Worm (Caenorhabditis elegans): Measurements from ENCODE around the gene srx-4.

DNA sequence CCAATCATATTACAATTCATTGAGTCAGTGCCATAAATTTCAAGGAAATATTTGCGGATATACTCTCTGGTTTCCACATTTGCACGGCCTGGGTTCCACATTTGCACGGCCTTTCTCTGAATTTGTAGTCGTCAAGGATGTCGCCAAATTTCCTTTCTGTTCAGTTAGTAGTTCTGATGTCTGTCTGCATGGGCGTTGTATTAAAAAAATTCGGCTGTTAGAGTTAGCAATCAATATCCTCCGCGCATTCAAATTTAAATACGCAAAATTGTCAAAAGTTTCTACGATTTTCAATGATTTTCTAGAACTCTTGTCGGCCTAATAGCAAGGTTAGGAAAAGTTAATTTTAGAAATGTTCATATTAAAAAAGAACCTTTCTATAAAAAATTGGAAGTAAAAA, 3.3 kb upstream of the srx-4 start, which contains the start of gene srj-52:
- TF ChIP-seq lin-35 (GFP tag; optimal IDR thresholded peaks at IDR 0.05) (no peak), hsf-1 (GFP tag; IDR thresholded peaks at IDR 0.05) (no peak), pbrm-1 (GFP tag; IDR thresholded peaks at IDR 0.05) (no peak), bed-1 (GFP tag; IDR thresholded peaks at IDR 0.05) (no peak), attf-6 (GFP tag; IDR thresholded peaks at IDR 0.05) (no peak), ztf-22 (GFP tag; optimal IDR thresholded peaks at IDR 0.05) (no peak), pha-4 (tag; optimal IDR thresholded peaks at IDR 0.05) (no peak)

Measured in whole organism, young adult.